Fruit fly (Drosophila melanogaster): ENCODE results near the gene Lsp1beta.

The Lsp1beta gene

DNA sequence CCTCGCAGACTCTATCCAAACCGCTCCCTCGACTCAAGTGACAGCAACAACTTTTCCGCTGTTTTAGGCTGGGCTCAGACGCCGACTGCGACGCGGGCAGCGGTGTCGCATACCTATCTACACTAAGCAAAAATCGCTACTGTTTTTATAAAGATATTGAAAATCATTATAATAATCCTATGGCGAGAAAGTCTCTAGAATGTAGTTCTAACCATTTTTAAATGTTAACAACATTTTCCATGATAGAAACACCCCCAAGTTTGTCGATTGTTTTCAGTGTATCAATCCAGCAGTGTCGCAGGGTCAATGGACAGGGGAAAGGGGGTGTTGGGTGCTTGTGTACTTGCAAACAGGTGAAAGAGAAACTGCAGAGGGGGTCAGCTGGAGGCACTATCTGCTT lies 32.4 kb upstream of the Lsp1beta start (continued):
- TF ChIP-seq CG10959 (GFP tag; IDR thresholded peaks at IDR 0.05) (peak; percentile 91), Ada2b (GFP tag; IDR thresholded peaks at IDR 0.05) (peak; percentile 97), dati (GFP tag; IDR thresholded peaks at IDR 0.05) (peak; percentile 94), CG17328 (GFP tag; IDR thresholded peaks at IDR 0.05) (peak; percentile 97), mam (GFP tag; optimal IDR thresholded peaks at IDR 0.05) (peak; percentile 96), shn (GFP tag; optimal IDR thresholded peaks at IDR 0.05) (peak; percentile 89), CG12104 (GFP tag; optimal IDR thresholded peaks at IDR 0.05) (peak; percentile 95), CG34224 (GFP tag; IDR thresholded peaks at IDR 0.05; ENCODE audit: partially characterized antibody) (no peak), yki (optimal IDR thresholded peaks at IDR 0.05) (no peak), schlank (tag; optimal IDR thresholded peaks at IDR 0.05) (peak; percentile 92), z (GFP tag; IDR thresholded peaks at IDR 0.05) (peak; percentile 71; the same call in 2 of the 3 replicates), sima (GFP tag; optimal IDR thresholded peaks at IDR 0.05) (peak; percentile 88), CG11504 (tag; optimal IDR thresholded peaks at IDR 0.05) (peak; percentile 96), sd (tag; optimal IDR thresholded peaks at IDR 0.05) (peak; percentile 100), inv (GFP tag; IDR thresholded peaks at IDR 0.05; ENCODE audit: partially characterized antibody) (no peak), MESR4 (GFP tag; optimal IDR thresholded peaks at IDR 0.05) (peak; percentile 62), cas (GFP tag; IDR thresholded peaks at IDR 0.05) (peak; percentile 89), pum (GFP tag; optimal IDR thresholded peaks at IDR 0.05) (peak; percentile 95), CG42726 (GFP tag; IDR thresholded peaks at IDR 0.05; ENCODE audit: partially characterized antibody) (no peak), HLH4C (GFP tag; IDR thresholded peaks at IDR 0.05; ENCODE audit: partially characterized antibody) (no peak), fd96Cb (tag; optimal IDR thresholded peaks at IDR 0.05) (peak; percentile 95), CG10274 (GFP tag; optimal IDR thresholded peaks at IDR 0.05) (peak; percentile 88), tgo (GFP tag; IDR thresholded peaks at IDR 0.05) (peak; percentile 96), CG18599 (GFP tag; optimal IDR thresholded peaks at IDR 0.05) (peak; percentile 97), sna (GFP tag; IDR thresholded peaks at IDR 0.05; ENCODE audit: partially characterized antibody) (no peak), CG3281 (GFP tag; optimal IDR thresholded peaks at IDR 0.05) (peak; percentile 95), Hr78 (GFP tag; optimal IDR thresholded peaks at IDR 0.05) (peak in 1 of 2 experiments; percentile 94), CrebB (tag; optimal IDR thresholded peaks at IDR 0.05) (peak; percentile 94), CG7786 (GFP tag; optimal IDR thresholded peaks at IDR 0.05) (peak; percentile 94), Dip3 (GFP tag; optimal IDR thresholded peaks at IDR 0.05) (peak; percentile 96), chif (GFP tag; optimal IDR thresholded peaks at IDR 0.05) (peak; percentile 97), bigmax (GFP tag; optimal IDR thresholded peaks at IDR 0.05) (peak; percentile 69), fu2 (GFP tag; optimal IDR thresholded peaks at IDR 0.05) (peak; percentile 93), Ptx1 (GFP tag; IDR thresholded peaks at IDR 0.05) (peak; percentile 96), Doc3 (GFP tag; IDR thresholded peaks at IDR 0.05; ENCODE audit: partially characterized antibody) (no peak), Atf-2 (GFP tag; optimal IDR thresholded peaks at IDR 0.05) (peak; percentile 94), ash1 (GFP tag; optimal IDR thresholded peaks at IDR 0.05) (peak; percentile 92), Adf1 (GFP tag; IDR thresholded peaks at IDR 0.05) (peak; percentile 93), dan (GFP tag; IDR thresholded peaks at IDR 0.05) (peak; percentile 80), ara (GFP tag; IDR thresholded peaks at IDR 0.05) (peak; percentile 97), crp (GFP tag; optimal IDR thresholded peaks at IDR 0.05) (peak in 1 of 2 experiments; percentile 66), CG33213 (GFP tag; optimal IDR thresholded peaks at IDR 0.05) (peak; percentile 96), exex (tag; optimal IDR thresholded peaks at IDR 0.05) (peak; percentile 63), tx (GFP tag; optimal IDR thresholded peaks at IDR 0.05) (peak; percentile 93), stwl (tag; optimal IDR thresholded peaks at IDR 0.05) (peak; percentile 43), luna (GFP tag; optimal IDR thresholded peaks at IDR 0.05) (peak; percentile 83), CG2678 (tag; optimal IDR thresholded peaks at IDR 0.05) (peak; percentile 97), Neu2 (GFP tag; optimal IDR thresholded peaks at IDR 0.05; ENCODE audit: borderline replicate concordance) (peak; percentile 63), CkIIα-i1 (GFP tag; IDR thresholded peaks at IDR 0.05) (peak; percentile 65), CG13287 (GFP tag; IDR thresholded peaks at IDR 0.05; ENCODE audit: partially characterized antibody) (no peak)

Data from whole organism, embryonic.